Worm (Caenorhabditis elegans) whole organism, young adult: ENCODE measurements around the gene acd-3.

ENCODE experiments used
- F22D6.2 ChIP-seq: sonication (generic microtip); optimal IDR thresholded peaks from 2 replicates; lab custom pipeline; 2016; ENCODE audit warnings: mild to moderate bottlenecking, missing genetic modification characterization, missing compliant biosample characterization
- F39B2.1 ChIP-seq: fragments of 200-800 bp; sonication (Bioruptor generic); IDR thresholded peaks from 2 replicates; pipeline ENCODE4 v1.3.6; 2022; ENCODE audit warnings: missing genetic modification reagents, missing genetic modification characterization, missing compliant biosample characterization
- K12H6.12 ChIP-seq: fragments of 200-800 bp; sonication (Bioruptor generic); optimal IDR thresholded peaks from 2 replicates; lab custom pipeline; 2018; ENCODE audit warnings: mild to moderate bottlenecking, missing genetic modification characterization, missing compliant biosample characterization
- T07F8.4 ChIP-seq: sonication (generic microtip); optimal IDR thresholded peaks from 2 replicates; lab custom pipeline; 2016; ENCODE audit warnings: mild to moderate bottlenecking, missing genetic modification characterization, moderate library complexity, missing compliant biosample characterization
- Y53F4B.3 ChIP-seq: fragments of 200-800 bp; sonication (Bioruptor generic); IDR thresholded peaks from 2 replicates; pipeline ENCODE4 v1.3.6; 2022; ENCODE audit warnings: missing genetic modification reagents, missing genetic modification characterization, missing compliant biosample characterization
- Y53G8AR.9 ChIP-seq: fragments of 200-800 bp; sonication (Bioruptor generic); conservative IDR thresholded peaks from 2 replicates; pipeline ENCODE4 v1.3.6; 2022; ENCODE audit warnings: missing genetic modification reagents, missing genetic modification characterization, missing compliant biosample characterization
- ZK185.1 ChIP-seq: sonication (generic microtip); optimal IDR thresholded peaks from 2 replicates; lab custom pipeline; 2016; ENCODE audit warnings: mild to moderate bottlenecking, missing genetic modification characterization, missing compliant biosample characterization; ENCODE audit not compliant: poor library complexity, severe bottlenecking
- akir-1 ChIP-seq: fragments of 200-800 bp; sonication (Bioruptor generic); optimal IDR thresholded peaks from 2 replicates; lab custom pipeline; 2018; ENCODE audit warnings: mild to moderate bottlenecking, missing genetic modification characterization, moderate library complexity, missing compliant biosample characterization
- ama-1 ChIP-seq, 3 experiments: fragments of 150-350 bp in 1 of 3; sonication (generic microtip) in 2 of 3; optimal IDR thresholded peaks; 2 replicates each; lab custom pipeline; 2014 to 2018; ENCODE audit warnings: missing biosample characterization in 2 of 3, missing genetic modification characterization in 2 of 3, missing genetic modification reagents in 2 of 3
- athp-1 ChIP-seq: sonication (generic microtip); optimal IDR thresholded peaks from 2 replicates; lab custom pipeline; 2017; ENCODE audit warnings: mild to moderate bottlenecking, missing genetic modification characterization, missing compliant biosample characterization
- attf-6 ChIP-seq: fragments of 200-800 bp; sonication (Bioruptor generic); IDR thresholded peaks from 2 replicates; pipeline ENCODE4 v1.3.6; 2022; ENCODE audit warnings: missing genetic modification reagents, missing genetic modification characterization, missing compliant biosample characterization
- bed-1 ChIP-seq: fragments of 200-800 bp; sonication (Bioruptor generic); IDR thresholded peaks from 2 replicates; pipeline ENCODE4 v1.3.6; 2022; ENCODE audit warnings: missing genetic modification reagents, missing genetic modification characterization, missing compliant biosample characterization
- bed-2 ChIP-seq: fragments of 200-800 bp; sonication (Bioruptor generic); IDR thresholded peaks from 2 replicates; pipeline ENCODE4 v1.3.6; 2022; ENCODE audit warnings: missing genetic modification reagents, missing genetic modification characterization, missing compliant biosample characterization
- ceh-40 ChIP-seq: fragments of 200-800 bp; sonication (Bioruptor generic); IDR thresholded peaks from 2 replicates; pipeline ENCODE4 v1.3.6; 2022; ENCODE audit warnings: missing genetic modification characterization, missing compliant biosample characterization
- ceh-79 ChIP-seq: sonication (generic microtip); optimal IDR thresholded peaks from 2 replicates; lab custom pipeline; 2017; ENCODE audit warnings: mild to moderate bottlenecking, missing genetic modification characterization, missing compliant biosample characterization
- fkh-3 ChIP-seq: sonication (generic microtip); optimal IDR thresholded peaks from 2 replicates; lab custom pipeline; 2016; ENCODE audit warnings: mild to moderate bottlenecking, missing genetic modification characterization, missing compliant biosample characterization
- hlh-12 ChIP-seq: sonication (generic microtip); optimal IDR thresholded peaks from 2 replicates; lab custom pipeline; 2016; ENCODE audit warnings: missing genetic modification characterization, missing compliant biosample characterization
- hlh-26 ChIP-seq: fragments of 200-800 bp; sonication (Bioruptor generic); conservative IDR thresholded peaks from 2 replicates; pipeline ENCODE4 v1.3.6; 2022; ENCODE audit warnings: missing genetic modification reagents, missing genetic modification characterization, missing compliant biosample characterization
- lag-1 ChIP-seq: fragments of 200-800 bp; sonication (Bioruptor generic); IDR thresholded peaks from 2 replicates; pipeline ENCODE4 v1.3.6; 2022; ENCODE audit warnings: missing genetic modification reagents, missing genetic modification characterization, missing compliant biosample characterization
- let-607 ChIP-seq, 2 experiments: fragments of 200-800 bp in 1 of 2; sonication (Bioruptor generic) in 1 of 2; sonication (generic microtip) in 1 of 2; optimal IDR thresholded peaks; 2 replicates each; lab custom pipeline; 2016 to 2018; ENCODE audit warnings: mild to moderate bottlenecking in 2 of 2, missing compliant biosample characterization in 2 of 2, missing genetic modification characterization in 2 of 2, moderate library complexity in 2 of 2, missing genotype in 1 of 2
- lir-1 ChIP-seq: fragments of 200-800 bp; sonication (Bioruptor generic); conservative IDR thresholded peaks from 2 replicates; pipeline ENCODE4 v1.3.6; 2022; ENCODE audit warnings: missing genetic modification reagents, missing genetic modification characterization, missing compliant biosample characterization
- madf-8 ChIP-seq: fragments of 200-800 bp; sonication (Bioruptor generic); conservative IDR thresholded peaks from 2 replicates; pipeline ENCODE4 v1.3.6; 2022; ENCODE audit warnings: missing genetic modification reagents, missing genetic modification characterization, missing compliant biosample characterization
- mcd-1 ChIP-seq: fragments of 200-800 bp; sonication (Bioruptor generic); IDR thresholded peaks from 2 replicates; pipeline ENCODE4 v1.3.6; 2022; ENCODE audit warnings: missing genetic modification reagents, missing genetic modification characterization, missing compliant biosample characterization
- mxl-1 ChIP-seq: sonication (generic microtip); optimal IDR thresholded peaks from 2 replicates; lab custom pipeline; 2016; ENCODE audit warnings: missing genetic modification characterization, missing compliant biosample characterization
- nhr-120 ChIP-seq: fragments of 200-800 bp; sonication (Bioruptor generic); IDR thresholded peaks from 2 replicates; pipeline ENCODE4 v1.3.6; 2022; ENCODE audit warnings: missing genetic modification characterization, missing compliant biosample characterization
- nhr-179 ChIP-seq: sonication (generic microtip); optimal IDR thresholded peaks from 2 replicates; lab custom pipeline; 2016; ENCODE audit warnings: mild to moderate bottlenecking, missing genetic modification characterization, missing compliant biosample characterization
- nhr-27 ChIP-seq: fragments of 200-800 bp; sonication (Bioruptor generic); optimal IDR thresholded peaks from 2 replicates; lab custom pipeline; 2018; ENCODE audit warnings: mild to moderate bottlenecking, missing genetic modification characterization, moderate library complexity, missing compliant biosample characterization
- nhr-90 ChIP-seq: sonication (generic microtip); optimal IDR thresholded peaks from 2 replicates; lab custom pipeline; 2016; ENCODE audit warnings: missing genotype, mild to moderate bottlenecking, missing genetic modification characterization, missing compliant biosample characterization
- pha-4 ChIP-seq: fragments of 150-350 bp; sonication (generic microtip); optimal IDR thresholded peaks from 2 replicates; lab custom pipeline; 2014; ENCODE audit warnings: missing biosample characterization, missing genetic modification reagents, missing genetic modification characterization
- sdz-38 ChIP-seq: sonication (generic microtip); optimal IDR thresholded peaks from 2 replicates; lab custom pipeline; 2016; ENCODE audit warnings: missing genotype, missing genetic modification characterization, missing compliant biosample characterization
- snpc-1.1 ChIP-seq: sonication (generic microtip); optimal IDR thresholded peaks from 2 replicates; lab custom pipeline; 2017; ENCODE audit warnings: missing genetic modification characterization, mild to moderate bottlenecking, missing compliant biosample characterization, antibody characterized with exemption, moderate library complexity, missing genotype, missing genetic modification reagents; ENCODE audit not compliant: insufficient read depth
- sptf-2 ChIP-seq: fragments of 200-800 bp; sonication (Bioruptor generic); optimal IDR thresholded peaks from 2 replicates; lab custom pipeline; 2018; ENCODE audit warnings: mild to moderate bottlenecking, missing genetic modification characterization, missing compliant biosample characterization
- tbx-9 ChIP-seq: sonication (generic microtip); optimal IDR thresholded peaks from 2 replicates; lab custom pipeline; 2016; ENCODE audit warnings: borderline replicate concordance, missing genetic modification characterization, inconsistent platforms, missing compliant biosample characterization
- tlf-1 ChIP-seq: fragments of 200-800 bp; sonication (Bioruptor generic); optimal IDR thresholded peaks from 2 replicates; lab custom pipeline; 2018; ENCODE audit warnings: mild to moderate bottlenecking, missing genetic modification characterization, missing compliant biosample characterization
- xnd-1 ChIP-seq: sonication (generic microtip); optimal IDR thresholded peaks from 2 replicates; lab custom pipeline; 2016; ENCODE audit warnings: missing genotype, missing genetic modification reagents, missing genetic modification characterization, missing compliant biosample characterization
- zim-3 ChIP-seq: sonication (generic microtip); optimal IDR thresholded peaks from 2 replicates; lab custom pipeline; 2017; ENCODE audit warnings: mild to moderate bottlenecking, missing genetic modification characterization, moderate library complexity, missing compliant biosample characterization
- ztf-22 ChIP-seq: fragments of 200-800 bp; sonication (Bioruptor generic); optimal IDR thresholded peaks from 2 replicates; lab custom pipeline; 2018; ENCODE audit warnings: mild to moderate bottlenecking, missing genetic modification characterization, moderate library complexity, missing compliant biosample characterization
- ztf-25 ChIP-seq: fragments of 200-800 bp; sonication (Bioruptor generic); IDR thresholded peaks from 2 replicates; pipeline ENCODE4 v1.3.6; 2022; ENCODE audit warnings: missing genetic modification reagents, missing genetic modification characterization, missing compliant biosample characterization
- ztf-26 ChIP-seq: sonication (generic microtip); optimal IDR thresholded peaks from 2 replicates; lab custom pipeline; 2017; ENCODE audit warnings: missing genetic modification characterization, missing compliant biosample characterization
- ztf-6 ChIP-seq: fragments of 200-800 bp; sonication (Bioruptor generic); IDR thresholded peaks from 2 replicates; pipeline ENCODE4 v1.3.6; 2022; ENCODE audit warnings: missing genetic modification reagents, missing genetic modification characterization, missing compliant biosample characterization

Gene acd-3

DNA sequence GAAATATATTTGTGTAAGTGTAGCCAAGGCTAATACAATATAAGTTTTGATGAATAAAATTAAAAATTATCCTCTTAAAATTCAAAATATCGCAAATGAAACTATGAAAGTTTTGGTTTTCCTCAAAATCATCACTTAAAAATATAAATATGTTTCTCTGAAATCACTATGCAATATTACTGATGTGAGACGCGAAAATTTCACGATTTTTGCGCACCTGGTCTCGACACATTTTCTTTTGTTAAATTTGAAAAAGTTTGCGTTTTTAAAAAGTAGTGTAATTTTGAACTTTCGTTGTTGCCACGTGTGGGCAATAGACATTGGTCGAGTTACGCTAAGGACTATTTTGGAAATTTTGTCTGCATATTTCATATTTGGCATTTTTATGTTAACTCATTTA is 20.3 kb upstream of the acd-3 start:
- TF ChIP-seq let-607 (tag; optimal IDR thresholded peaks at IDR 0.05; lab: Kevin White, UChicago) (no peak), tlf-1 (GFP tag; lab: Kevin White, UChicago) (no peak), bed-1 (GFP tag; lab: Robert Waterston, UW) (no peak), T07F8.4 (tag; lab: Kevin White, UChicago) (no peak), pha-4 (no peak), mxl-1 (tag; lab: Kevin White, UChicago) (no peak), nhr-179 (no peak), ztf-22 (GFP tag; lab: Kevin White, UChicago) (no peak), Y53G8AR.9 (GFP tag; lab: Robert Waterston, UW) (no peak), xnd-1 (tag; lab: Kevin White, UChicago) (no peak), zim-3 (tag; lab: Kevin White, UChicago) (no peak), snpc-1.1 (tag; lab: Kevin White, UChicago) (no peak), K12H6.12 (tag; lab: Kevin White, UChicago) (no peak), F22D6.2 (tag; lab: Kevin White, UChicago) (no peak), ceh-79 (tag; lab: Kevin White, UChicago) (no peak), mcd-1 (no peak), nhr-90 (tag; lab: Kevin White, UChicago) (no peak), hlh-12 (tag; lab: Kevin White, UChicago) (no peak)

DNA sequence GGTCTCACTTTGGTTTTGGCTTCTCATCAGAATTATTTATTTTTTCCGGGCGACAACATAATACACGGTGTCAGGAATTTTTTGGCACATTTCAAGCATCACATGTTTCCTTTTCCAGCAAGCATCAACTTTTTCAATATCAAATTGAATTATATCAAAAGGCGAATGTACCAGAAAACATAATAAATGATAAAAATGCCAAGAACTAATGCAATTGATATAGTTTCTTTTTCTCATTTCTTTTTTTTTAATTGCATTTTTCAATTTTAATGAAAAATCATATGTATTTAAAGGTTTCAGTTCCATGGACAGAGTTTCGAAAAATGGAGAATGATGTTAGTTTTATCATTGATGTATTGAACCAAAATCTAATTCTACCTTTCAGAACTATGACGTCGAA is 17.5 kb upstream of the acd-3 start, which contains the start of gene dpf-2:
dpf-2 (plus strand) TSS at position 301 of the 400 bp plus-strand sequence.
- no peak for TF ChIP-seq ceh-40 (GFP tag; lab: Robert Waterston, UW)
- TF ChIP-seq akir-1 (GFP tag; lab: Kevin White, UChicago), result no peak
- no peak for TF ChIP-seq lir-1 (GFP tag; lab: Robert Waterston, UW)
- TF ChIP-seq Y53F4B.3 (GFP tag; lab: Robert Waterston, UW), result no peak
- TF ChIP-seq sptf-2 (GFP tag; lab: Kevin White, UChicago), result no peak
- no peak for TF ChIP-seq hlh-26 (GFP tag; lab: Robert Waterston, UW)
- no peak for TF ChIP-seq ztf-26 (tag; lab: Kevin White, UChicago)
- TF ChIP-seq F39B2.1 (GFP tag; lab: Robert Waterston, UW), result no peak
- TF ChIP-seq madf-8, result no peak
- no peak for TF ChIP-seq nhr-27
- TF ChIP-seq fkh-3 (tag; lab: Kevin White, UChicago), result no peak
- TF ChIP-seq attf-6 (GFP tag; lab: Robert Waterston, UW), result no peak
- TF ChIP-seq mcd-1, result no peak

DNA sequence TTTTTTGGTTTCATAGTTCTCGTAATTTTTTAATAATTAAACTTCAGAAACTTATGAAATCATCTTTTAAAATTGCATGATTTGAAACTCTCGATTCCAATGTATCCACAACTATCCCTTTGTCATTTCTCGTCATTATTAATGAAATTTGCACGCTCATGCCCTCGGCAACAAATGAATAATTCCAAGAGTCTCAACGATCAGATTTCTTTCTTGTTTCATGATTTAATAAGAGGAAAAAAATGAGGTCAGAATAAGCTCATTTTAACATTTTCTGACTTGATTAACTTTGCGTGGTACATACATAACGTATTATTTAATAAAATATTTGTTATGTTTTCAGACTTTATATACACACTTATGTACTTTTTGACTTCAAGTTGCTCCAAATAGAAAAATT is 10.7 kb upstream of the acd-3 start:
- TF ChIP-seq tbx-9 (tag; lab: Kevin White, UChicago) (no peak), akir-1 (GFP tag; lab: Kevin White, UChicago) (no peak), sdz-38 (no peak), fkh-3 (tag; lab: Kevin White, UChicago) (no peak), bed-2 (GFP tag; lab: Robert Waterston, UW) (no peak), ama-1 (optimal IDR thresholded peaks at IDR 0.05; lab: Kevin White, UChicago) (no peak), ama-1 (GFP tag; optimal IDR thresholded peaks at IDR 0.05; lab: Kevin White, UChicago) (no peak), pha-4 (no peak), ztf-25 (GFP tag; lab: Robert Waterston, UW) (no peak), ztf-6 (GFP tag; lab: Robert Waterston, UW) (no peak), ZK185.1 (no peak), athp-1 (tag; lab: Kevin White, UChicago) (no peak), nhr-120 (GFP tag; lab: Robert Waterston, UW) (no peak), lag-1 (GFP tag; lab: Robert Waterston, UW) (no peak)
- TF ChIP-seq, all 124 proteins: peak for 0
